Worm (Caenorhabditis elegans) whole organism, L4 larva: ENCODE results near the gene oef-1.

Experiments
- F10B5.3 ChIP-seq: sonication (generic microtip); optimal IDR thresholded peaks from 2 replicates; lab custom pipeline; 2016; ENCODE audit warnings: mild to moderate bottlenecking, missing genetic modification characterization, missing compliant biosample characterization
- F37D6.2 ChIP-seq: sonication (generic microtip); optimal IDR thresholded peaks from 2 replicates; lab custom pipeline; 2016; ENCODE audit warnings: mild to moderate bottlenecking, missing genetic modification characterization, missing compliant biosample characterization
- R02D3.7 ChIP-seq: fragments of 150-350 bp; sonication (generic microtip); optimal IDR thresholded peaks from 3 replicates; lab custom pipeline; 2014; ENCODE audit warnings: missing biosample characterization, missing genetic modification characterization
- aha-1 ChIP-seq: fragments of 150-350 bp; peaks from one replicate; lab custom pipeline; 2014; ENCODE audit warnings: missing biosample characterization, missing genetic modification characterization
- aly-2 ChIP-seq: sonication (generic microtip); optimal IDR thresholded peaks from 2 replicates; lab custom pipeline; 2018; ENCODE audit warnings: missing biosample characterization, missing genetic modification characterization
- ama-1 ChIP-seq: fragments of 150-350 bp; optimal IDR thresholded peaks from 2 replicates; lab custom pipeline; 2014; ENCODE audit warnings: inconsistent platforms, mixed read lengths
- arid-1 ChIP-seq: fragments of 200-800 bp; sonication (Bioruptor generic); conservative IDR thresholded peaks from 2 replicates; pipeline ENCODE4 v1.3.6; 2022; ENCODE audit warnings: missing genetic modification reagents, missing genetic modification characterization, missing compliant biosample characterization
- attf-4 ChIP-seq: sonication (generic microtip); optimal IDR thresholded peaks from 3 replicates; lab custom pipeline; 2017; ENCODE audit warnings: missing biosample characterization, missing genetic modification characterization
- ceh-28 ChIP-seq: fragments of 150-350 bp; optimal IDR thresholded peaks from 2 replicates; lab custom pipeline; 2014; ENCODE audit warnings: missing biosample characterization, missing genetic modification reagents, missing genetic modification characterization
- ceh-32 ChIP-seq: sonication (generic microtip); optimal IDR thresholded peaks from 2 replicates; lab custom pipeline; 2016; ENCODE audit warnings: mild to moderate bottlenecking, missing genetic modification characterization, missing compliant biosample characterization; ENCODE audit not compliant: poor library complexity
- ceh-62 ChIP-seq: sonication (generic microtip); optimal IDR thresholded peaks from 2 replicates; lab custom pipeline; 2017; ENCODE audit warnings: missing biosample characterization, missing genetic modification characterization
- ceh-82 ChIP-seq: sonication (generic microtip); optimal IDR thresholded peaks from 2 replicates; lab custom pipeline; 2017; ENCODE audit warnings: missing biosample characterization, missing genetic modification characterization
- daf-8 ChIP-seq: fragments of 200-800 bp; sonication (Bioruptor generic); IDR thresholded peaks from 2 replicates; pipeline ENCODE4 v1.3.6; 2022; ENCODE audit warnings: missing genetic modification characterization, missing compliant biosample characterization
- dmd-8 ChIP-seq: fragments of 200-800 bp; sonication (Bioruptor generic); IDR thresholded peaks from 2 replicates; pipeline ENCODE4 v1.3.6; 2022; ENCODE audit warnings: missing genetic modification characterization, missing compliant biosample characterization
- dpl-1 ChIP-seq: fragments of 150-350 bp; optimal IDR thresholded peaks from 2 replicates; lab custom pipeline; 2014; ENCODE audit warnings: missing biosample characterization, missing genetic modification reagents, missing genetic modification characterization
- duxl-1 ChIP-seq: sonication (generic microtip); optimal IDR thresholded peaks from 2 replicates; lab custom pipeline; 2016; ENCODE audit warnings: mild to moderate bottlenecking, missing genetic modification characterization, moderate library complexity, missing compliant biosample characterization; ENCODE audit not compliant: poor library complexity
- fkh-10 ChIP-seq: fragments of 150-350 bp; optimal IDR thresholded peaks from 2 replicates; lab custom pipeline; 2014; ENCODE audit warnings: missing biosample characterization, missing genetic modification reagents, missing genetic modification characterization
- hif-1 ChIP-seq, 2 experiments: sonication (generic microtip); optimal IDR thresholded peaks; 2 replicates each; lab custom pipeline; 2016 to 2017; ENCODE audit warnings: missing compliant biosample characterization in 2 of 2, missing genetic modification characterization in 2 of 2, missing genetic modification reagents in 2 of 2, missing genotype in 2 of 2, mild to moderate bottlenecking in 1 of 2
- hmg-1.1 ChIP-seq: fragments of 200-800 bp; sonication (Bioruptor generic); IDR thresholded peaks from 2 replicates; pipeline ENCODE4 v1.3.6; 2022; ENCODE audit warnings: missing genetic modification reagents, missing genetic modification characterization, missing compliant biosample characterization
- lim-7 ChIP-seq: fragments of 200-800 bp; sonication (Bioruptor generic); IDR thresholded peaks from 2 replicates; pipeline ENCODE4 v1.3.6; 2022; ENCODE audit warnings: missing genetic modification characterization, missing compliant biosample characterization
- lir-3 ChIP-seq: sonication (generic microtip); optimal IDR thresholded peaks from 2 replicates; lab custom pipeline; 2016; ENCODE audit warnings: mild to moderate bottlenecking, missing genetic modification characterization, missing compliant biosample characterization
- madf-9 ChIP-seq: fragments of 200-800 bp; sonication (Bioruptor generic); conservative IDR thresholded peaks from 2 replicates; pipeline ENCODE4 v1.3.6; 2022; ENCODE audit warnings: missing genetic modification reagents, missing genetic modification characterization, missing compliant biosample characterization
- mdl-1 ChIP-seq, 2 experiments: fragments of 150-350 bp in 1 of 2; sonication (generic microtip) in 1 of 2; optimal IDR thresholded peaks; 2 replicates each; lab custom pipeline; 2014 to 2017; ENCODE audit warnings: missing biosample characterization in 2 of 2, missing genetic modification characterization in 2 of 2
- mdt-29 ChIP-seq: fragments of 200-800 bp; sonication (Bioruptor generic); IDR thresholded peaks from 2 replicates; pipeline ENCODE4 v1.3.6; 2022; ENCODE audit warnings: missing genetic modification reagents, missing genetic modification characterization, missing compliant biosample characterization
- mes-2 ChIP-seq: sonication (generic microtip); optimal IDR thresholded peaks from 2 replicates; lab custom pipeline; 2016; ENCODE audit warnings: missing genotype, mild to moderate bottlenecking, missing genetic modification characterization, missing compliant biosample characterization; ENCODE audit not compliant: poor library complexity, severe bottlenecking
- mxl-2 ChIP-seq: fragments of 200-800 bp; sonication (Bioruptor generic); conservative IDR thresholded peaks from 2 replicates; pipeline ENCODE4 v1.3.6; 2022; ENCODE audit warnings: missing genetic modification reagents, missing genetic modification characterization, missing compliant biosample characterization
- nhr-10 ChIP-seq: fragments of 150-350 bp; optimal IDR thresholded peaks from 2 replicates; lab custom pipeline; 2014; ENCODE audit warnings: missing biosample characterization, missing genetic modification characterization
- nhr-111 ChIP-seq: fragments of 200-800 bp; sonication (Bioruptor generic); optimal IDR thresholded peaks from 2 replicates; lab custom pipeline; 2018; ENCODE audit warnings: mild to moderate bottlenecking, missing genetic modification characterization, missing compliant biosample characterization
- nhr-25 ChIP-seq: sonication (generic microtip); optimal IDR thresholded peaks from 2 replicates; lab custom pipeline; 2017; ENCODE audit warnings: missing genetic modification characterization, mild to moderate bottlenecking, missing compliant biosample characterization, antibody characterized with exemption, moderate library complexity, borderline replicate concordance; ENCODE audit not compliant: insufficient read depth
- nhr-28 ChIP-seq: fragments of 150-350 bp; optimal IDR thresholded peaks from 2 replicates; lab custom pipeline; 2014; ENCODE audit warnings: missing biosample characterization, missing genetic modification characterization
- nhr-42 ChIP-seq: fragments of 200-800 bp; sonication (Bioruptor generic); IDR thresholded peaks from 2 replicates; pipeline ENCODE4 v1.3.6; 2022; ENCODE audit warnings: missing genetic modification characterization, missing compliant biosample characterization
- skn-1 ChIP-seq: fragments of 150-350 bp; optimal IDR thresholded peaks from 2 replicates; lab custom pipeline; 2014; ENCODE audit warnings: missing biosample characterization, missing genetic modification characterization
- spr-3 ChIP-seq: fragments of 200-800 bp; sonication (Bioruptor generic); optimal IDR thresholded peaks from 2 replicates; lab custom pipeline; 2018; ENCODE audit warnings: mild to moderate bottlenecking, missing genetic modification characterization, missing compliant biosample characterization
- tra-1 ChIP-seq: fragments of 200-800 bp; sonication (Bioruptor generic); IDR thresholded peaks from 2 replicates; pipeline ENCODE4 v1.3.6; 2022; ENCODE audit warnings: missing genetic modification reagents, missing genetic modification characterization, missing compliant biosample characterization
- unc-62 ChIP-seq, 3 experiments: fragments of 150-350 bp in 1 of 3; sonication (generic microtip); optimal IDR thresholded peaks in 2 of 3; peaks in 1 of 3; 1 replicate in 1 of 3; 2 replicates in 2 of 3; lab custom pipeline; 2014 to 2017; ENCODE audit warnings: missing biosample characterization in 3 of 3, missing genetic modification characterization in 3 of 3, missing genetic modification reagents in 3 of 3, missing genotype in 1 of 3
- zip-11 ChIP-seq: fragments of 200-800 bp; sonication (Bioruptor generic); IDR thresholded peaks from 2 replicates; pipeline ENCODE4 v1.3.6; 2022; ENCODE audit warnings: missing genetic modification characterization, missing compliant biosample characterization

The oef-1 gene

ce11 chrIV:7573944-7574343 is 25.7 kb downstream of the oef-1 start (continued):
- TF ChIP-seq nhr-111 = peak; percentile 96
- TF ChIP-seq ceh-32 (tag; lab: Kevin White, UChicago) = peak; percentile 31
- TF ChIP-seq mdt-29 (GFP tag; lab: Robert Waterston, UW) = peak; percentile 81; the same call in 1 of the 2 replicates
- TF ChIP-seq mxl-2 (GFP tag; lab: Robert Waterston, UW) = peak; percentile 80
- TF ChIP-seq nhr-28 (tag; lab: Kevin White, UChicago) = peak; percentile 25
- TF ChIP-seq nhr-10 (tag; lab: Kevin White, UChicago) = no peak
- no peak for TF ChIP-seq ceh-82 (tag; lab: Kevin White, UChicago)
- peak; percentile 98 for TF ChIP-seq aha-1 (tag; lab: Kevin White, UChicago)
- peak; percentile 68; the same call in 1 of the 2 replicates for TF ChIP-seq zip-11 (GFP tag; lab: Robert Waterston, UW)
- TF ChIP-seq unc-62 (GFP tag; optimal IDR thresholded peaks at IDR 0.05 in 1 of 2; lab: Kevin White, UChicago) = peak in 1 of 2 experiments; percentile 79
- no peak for TF ChIP-seq unc-62 (tag; optimal IDR thresholded peaks at IDR 0.05; lab: Kevin White, UChicago)
- peak; percentile 93 for TF ChIP-seq mes-2 (tag; lab: Kevin White, UChicago)
- TF ChIP-seq ceh-62 (tag; lab: Kevin White, UChicago) = no peak
- TF ChIP-seq attf-4 (tag; lab: Kevin White, UChicago) = peak; percentile 68
- peak; percentile 90 for TF ChIP-seq tra-1 (GFP tag; lab: Robert Waterston, UW)
- TF ChIP-seq mdl-1 (tag; optimal IDR thresholded peaks at IDR 0.05; lab: Kevin White, UChicago) = peak in 1 of 2 experiments; percentile 21
- peak; percentile 81 for TF ChIP-seq F10B5.3 (tag; lab: Kevin White, UChicago)
- TF ChIP-seq daf-8 (GFP tag; lab: Robert Waterston, UW) = no peak
- TF ChIP-seq, all 104 proteins: peak for 79

- TF ChIP-seq nhr-25 (no peak), aly-2 (no peak), dpl-1 (GFP tag; lab: Kevin White, UChicago) (no peak), spr-3 (no peak), ama-1 (lab: Kevin White, UChicago) (no peak), mdt-29 (GFP tag; lab: Robert Waterston, UW) (no peak), fkh-10 (GFP tag; lab: Kevin White, UChicago) (no peak), nhr-42 (GFP tag; lab: Robert Waterston, UW) (no peak), dmd-8 (no peak), lir-3 (tag; lab: Kevin White, UChicago) (no peak), skn-1 (tag; lab: Kevin White, UChicago) (no peak), hmg-1.1 (GFP tag; lab: Robert Waterston, UW) (no peak), daf-8 (GFP tag; lab: Robert Waterston, UW) (no peak), hif-1 (tag; optimal IDR thresholded peaks at IDR 0.05; lab: Kevin White, UChicago) (no peak), lim-7 (no peak), arid-1 (no peak), madf-9 (GFP tag; lab: Robert Waterston, UW) (no peak), F37D6.2 (no peak), R02D3.7 (tag; lab: Kevin White, UChicago) (no peak)
Observed at ce11 chrIV:7575147-7575768, 27.0 kb downstream of the oef-1 start, which contains the start of gene cec-4. cec-4 (plus strand) TSS chrIV:7575718.

DNA sequence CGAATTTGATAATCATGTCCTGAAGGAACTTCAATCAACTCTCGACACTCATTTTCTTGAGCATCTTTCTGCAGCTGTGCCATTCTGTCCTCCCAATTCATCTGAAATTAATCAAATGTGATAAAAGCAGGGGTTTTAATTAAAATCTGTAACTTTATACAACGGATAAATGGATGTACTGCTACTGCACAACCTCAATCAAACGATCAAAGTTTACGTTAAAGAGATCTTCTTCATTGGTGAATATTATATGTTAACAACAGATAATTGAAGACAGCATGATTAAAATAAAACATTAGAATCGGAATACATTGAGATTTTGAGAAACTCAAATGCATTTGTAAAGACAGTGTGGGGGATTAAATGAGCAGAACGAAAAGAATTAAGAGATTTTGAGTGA is 30.1 kb downstream of the oef-1 start, which contains the start of gene F32E10.5:
F32E10.5 (minus strand) TSS at position 101 of the 400 bp plus-strand sequence.
- TF ChIP-seq ceh-28 (tag; lab: Kevin White, UChicago) = no peak
- TF ChIP-seq duxl-1 (tag; lab: Kevin White, UChicago) = peak; percentile 24
- no peak for TF ChIP-seq zip-11 (GFP tag; lab: Robert Waterston, UW)
- peak; percentile 21 for TF ChIP-seq ama-1 (lab: Kevin White, UChicago)
